Fruit fly (Drosophila melanogaster) whole organism, embryonic: ENCODE results near the gene ND-13A.

Experiments
- Atf-2 ChIP-seq: fragments of 200-800 bp; sonication (Bioruptor generic); optimal IDR thresholded peaks from 2 replicates; lab custom pipeline; 2016; ENCODE audit warnings: missing biosample characterization, missing genetic modification characterization
- Atf6 ChIP-seq: fragments of 200-800 bp; sonication (Bioruptor generic); IDR thresholded peaks from 2 replicates; pipeline ENCODE4 v1.3.6; 2022; ENCODE audit warnings: missing biosample characterization, missing genetic modification characterization
- B-H1 ChIP-seq: fragments of 200-800 bp; sonication (Bioruptor generic); IDR thresholded peaks from 3 replicates; pipeline ENCODE4 v1.3.6; 2022; ENCODE audit warnings: missing biosample characterization, missing genetic modification characterization
- CG10209 ChIP-seq: fragments of 200-800 bp; sonication (Bioruptor generic); optimal IDR thresholded peaks from 3 replicates; lab custom pipeline; 2017; ENCODE audit warnings: missing biosample characterization, mild to moderate bottlenecking, missing genetic modification characterization, missing genetic modification reagents
- CG10366 ChIP-seq: fragments of 200-800 bp; sonication (Bioruptor generic); IDR thresholded peaks from 2 replicates; pipeline ENCODE4 v1.3.6; 2022; ENCODE audit warnings: missing biosample characterization, missing genetic modification characterization
- CG10431 ChIP-seq: fragments of 200-800 bp; sonication (Bioruptor generic); optimal IDR thresholded peaks from 3 replicates; lab custom pipeline; 2018; ENCODE audit warnings: missing biosample characterization, mild to moderate bottlenecking, missing genetic modification characterization
- CG11398 ChIP-seq: fragments of 200-800 bp; sonication (Bioruptor generic); optimal IDR thresholded peaks from 2 replicates; lab custom pipeline; 2016; ENCODE audit warnings: missing biosample characterization, missing genetic modification characterization
- CG12071 ChIP-seq: fragments of 200-800 bp; sonication (Bioruptor generic); optimal IDR thresholded peaks from 3 replicates; lab custom pipeline; 2018; ENCODE audit warnings: missing biosample characterization, mild to moderate bottlenecking, missing genetic modification characterization
- CG15269 ChIP-seq: fragments of 200-800 bp; sonication (Bioruptor generic); optimal IDR thresholded peaks from 2 replicates; lab custom pipeline; 2018; ENCODE audit warnings: missing biosample characterization, mild to moderate bottlenecking, missing genetic modification characterization, moderate library complexity
- CG16813 ChIP-seq: fragments of 200-800 bp; sonication (Bioruptor generic); IDR thresholded peaks from 3 replicates; pipeline ENCODE4 v1.3.6; 2022; ENCODE audit warnings: missing biosample characterization, missing genetic modification characterization; ENCODE audit not compliant: partially characterized antibody
- CG16815 ChIP-seq: fragments of 200-800 bp; sonication (Bioruptor generic); optimal IDR thresholded peaks from 3 replicates; lab custom pipeline; 2017; ENCODE audit warnings: missing biosample characterization, mild to moderate bottlenecking, missing genetic modification characterization
- CG17361 ChIP-seq: fragments of 200-800 bp; sonication (Bioruptor generic); IDR thresholded peaks from 3 replicates; pipeline ENCODE4 v1.3.6; 2022; ENCODE audit warnings: missing biosample characterization, missing genetic modification characterization
- CG17568 ChIP-seq: fragments of 200-800 bp; sonication (Bioruptor generic); optimal IDR thresholded peaks from 2 replicates; lab custom pipeline; 2018; ENCODE audit warnings: missing biosample characterization, mild to moderate bottlenecking, missing genetic modification characterization, moderate library complexity
- CG2116 ChIP-seq: fragments of 200-800 bp; sonication (Bioruptor generic); optimal IDR thresholded peaks from 3 replicates; lab custom pipeline; 2018; ENCODE audit warnings: missing biosample characterization, mild to moderate bottlenecking, missing genetic modification characterization
- CG30020 ChIP-seq: fragments of 200-800 bp; optimal IDR thresholded peaks from 2 replicates; lab custom pipeline; 2019; ENCODE audit warnings: missing biosample characterization, mild to moderate bottlenecking, missing genetic modification characterization, moderate library complexity
- CG4328 ChIP-seq: fragments of 200-800 bp; sonication (Bioruptor generic); optimal IDR thresholded peaks from 3 replicates; lab custom pipeline; 2017; ENCODE audit warnings: missing biosample characterization, missing genetic modification reagents, missing genetic modification characterization
- CG4820 ChIP-seq: fragments of 200-800 bp; sonication (Bioruptor generic); optimal IDR thresholded peaks from 3 replicates; lab custom pipeline; 2016; ENCODE audit warnings: missing biosample characterization, missing genetic modification characterization
- CG6254 ChIP-seq: fragments of 200-800 bp; sonication (Bioruptor generic); optimal IDR thresholded peaks from 3 replicates; lab custom pipeline; 2017; ENCODE audit warnings: mild to moderate bottlenecking, missing biosample characterization, missing genetic modification reagents, missing genetic modification characterization
- CG6689 ChIP-seq: fragments of 200-800 bp; sonication (Bioruptor generic); IDR thresholded peaks from 2 replicates; pipeline ENCODE4 v1.3.6; 2022; ENCODE audit warnings: missing biosample characterization, missing genetic modification characterization
- CG7372 ChIP-seq: fragments of 200-800 bp; sonication (Bioruptor generic); IDR thresholded peaks from 2 replicates; pipeline ENCODE4 v1.3.6; 2022; ENCODE audit warnings: missing biosample characterization, missing genetic modification characterization
- CG7556 ChIP-seq: fragments of 200-800 bp; sonication (Bioruptor generic); optimal IDR thresholded peaks from 2 replicates; lab custom pipeline; 2017; ENCODE audit warnings: missing biosample characterization, mild to moderate bottlenecking, missing genetic modification characterization
- CG7839 ChIP-seq: fragments of 200-800 bp; sonication (Bioruptor generic); optimal IDR thresholded peaks from 3 replicates; lab custom pipeline; 2018; ENCODE audit warnings: missing biosample characterization, mild to moderate bottlenecking, missing genetic modification characterization, moderate library complexity
- CG9437 ChIP-seq: fragments of 200-800 bp; sonication (Bioruptor generic); optimal IDR thresholded peaks from 2 replicates; lab custom pipeline; 2018; ENCODE audit warnings: missing biosample characterization, mild to moderate bottlenecking, missing genetic modification characterization
- CHES-1-like ChIP-seq: fragments of 200-800 bp; sonication (Bioruptor generic); optimal IDR thresholded peaks from 2 replicates; lab custom pipeline; 2016; ENCODE audit warnings: missing biosample characterization, missing genetic modification characterization
- CTCF ChIP-seq: fragments of 200-800 bp; sonication (Bioruptor generic); optimal IDR thresholded peaks from 2 replicates; lab custom pipeline; 2017; ENCODE audit warnings: missing biosample characterization, mild to moderate bottlenecking, missing genetic modification characterization, moderate library complexity
- Dbx ChIP-seq: fragments of 200-800 bp; sonication (Bioruptor generic); IDR thresholded peaks from 3 replicates; pipeline ENCODE4 v1.3.6; 2022; ENCODE audit warnings: missing biosample characterization, missing genetic modification characterization
- Fer1 ChIP-seq: fragments of 200-800 bp; sonication (Bioruptor generic); optimal IDR thresholded peaks from 2 replicates; lab custom pipeline; 2017; ENCODE audit warnings: missing biosample characterization, mild to moderate bottlenecking, missing genetic modification characterization
- Fer3 ChIP-seq: fragments of 200-800 bp; sonication (Bioruptor generic); optimal IDR thresholded peaks from 2 replicates; lab custom pipeline; 2018; ENCODE audit warnings: missing biosample characterization, mild to moderate bottlenecking, missing genetic modification characterization, moderate library complexity
- HLH3B ChIP-seq: fragments of 200-800 bp; sonication (Bioruptor generic); IDR thresholded peaks from 2 replicates; pipeline ENCODE4 v1.3.6; 2022; ENCODE audit warnings: missing biosample characterization, missing genetic modification characterization
- Hand ChIP-seq: fragments of 200-800 bp; sonication (Bioruptor generic); optimal IDR thresholded peaks from 2 replicates; lab custom pipeline; 2017; ENCODE audit warnings: mild to moderate bottlenecking, missing biosample characterization, missing genetic modification reagents, missing genetic modification characterization
- Hmx ChIP-seq: fragments of 200-800 bp; sonication (Bioruptor generic); optimal IDR thresholded peaks from 2 replicates; lab custom pipeline; 2016; ENCODE audit warnings: missing biosample characterization, missing genetic modification characterization
- Jarid2 ChIP-seq: fragments of 200-800 bp; sonication (Bioruptor generic); optimal IDR thresholded peaks from 3 replicates; lab custom pipeline; 2017; ENCODE audit warnings: mild to moderate bottlenecking, missing biosample characterization, missing genetic modification reagents, missing genetic modification characterization
- Kr ChIP-seq: fragments of 200-800 bp; sonication (Bioruptor generic); optimal IDR thresholded peaks from 2 replicates; lab custom pipeline; 2017; ENCODE audit warnings: missing biosample characterization, mild to moderate bottlenecking, missing genetic modification characterization
- MTF-1 ChIP-seq: fragments of 200-800 bp; sonication (Bioruptor generic); optimal IDR thresholded peaks from 2 replicates; lab custom pipeline; 2018; ENCODE audit warnings: missing biosample characterization, mild to moderate bottlenecking, missing genetic modification characterization, borderline replicate concordance
- Meics ChIP-seq: fragments of 200-800 bp; sonication (Bioruptor generic); optimal IDR thresholded peaks from 2 replicates; lab custom pipeline; 2017; ENCODE audit warnings: missing biosample characterization, mild to moderate bottlenecking, missing genetic modification characterization
- Nf-YC ChIP-seq: fragments of 200-800 bp; optimal IDR thresholded peaks from 3 replicates; lab custom pipeline; 2019; ENCODE audit warnings: missing biosample characterization, mild to moderate bottlenecking, missing genetic modification characterization, moderate library complexity
- NfI ChIP-seq: fragments of 200-800 bp; sonication (Bioruptor generic); optimal IDR thresholded peaks from 3 replicates; lab custom pipeline; 2018; ENCODE audit warnings: missing biosample characterization, mild to moderate bottlenecking, missing genetic modification characterization, moderate library complexity
- Oli ChIP-seq: fragments of 200-800 bp; sonication (Bioruptor generic); optimal IDR thresholded peaks from 2 replicates; lab custom pipeline; 2018; ENCODE audit warnings: missing biosample characterization, mild to moderate bottlenecking, missing genetic modification characterization, moderate library complexity
- Ptx1 ChIP-seq: fragments of 200-800 bp; sonication (Bioruptor generic); IDR thresholded peaks from 2 replicates; pipeline ENCODE4 v1.3.6; 2022; ENCODE audit warnings: missing biosample characterization, missing genetic modification characterization
- Sin3A ChIP-seq: fragments of >200 bp; optimal IDR thresholded peaks from 2 replicates; lab custom pipeline; 2018
- az2 ChIP-seq: fragments of 200-800 bp; sonication (Bioruptor generic); optimal IDR thresholded peaks from 3 replicates; lab custom pipeline; 2016; ENCODE audit warnings: missing biosample characterization, missing genetic modification characterization
- cas ChIP-seq: fragments of 200-800 bp; sonication (Bioruptor generic); IDR thresholded peaks from 2 replicates; pipeline ENCODE4 v1.3.6; 2022; ENCODE audit warnings: missing biosample characterization, missing genetic modification characterization
- dmrt11E ChIP-seq: fragments of 200-800 bp; sonication (Bioruptor generic); optimal IDR thresholded peaks from 3 replicates; lab custom pipeline; 2018; ENCODE audit warnings: missing biosample characterization, mild to moderate bottlenecking, missing genetic modification characterization, moderate library complexity
- ewg ChIP-seq: fragments of 200-800 bp; sonication (Bioruptor generic); optimal IDR thresholded peaks from 3 replicates; lab custom pipeline; 2017; ENCODE audit warnings: mild to moderate bottlenecking, missing biosample characterization, missing genetic modification reagents, missing genetic modification characterization
- grau ChIP-seq: fragments of 200-800 bp; optimal IDR thresholded peaks from 3 replicates; lab custom pipeline; 2019; ENCODE audit warnings: missing biosample characterization, mild to moderate bottlenecking, missing genetic modification characterization, moderate library complexity
- slp2 ChIP-seq: fragments of 200-800 bp; sonication (Bioruptor generic); optimal IDR thresholded peaks from 2 replicates; lab custom pipeline; 2016; ENCODE audit warnings: missing biosample characterization, missing genetic modification characterization
- tll ChIP-seq, 2 experiments: fragments of 200-800 bp in 1 of 2; fragments of >200 bp in 1 of 2; sonication (Bioruptor generic) in 1 of 2; optimal IDR thresholded peaks; 2 replicates each; lab custom pipeline; 2017 to 2019; ENCODE audit warnings: missing biosample characterization in 2 of 2, missing genetic modification characterization in 2 of 2, mild to moderate bottlenecking in 1 of 2, moderate library complexity in 1 of 2
- unpg ChIP-seq: fragments of 200-800 bp; sonication (Bioruptor generic); optimal IDR thresholded peaks from 3 replicates; lab custom pipeline; 2018; ENCODE audit warnings: missing biosample characterization, mild to moderate bottlenecking, missing genetic modification characterization, moderate library complexity
- vnd ChIP-seq: fragments of 200-800 bp; sonication (Bioruptor generic); IDR thresholded peaks from 3 replicates; pipeline ENCODE4 v1.3.6; 2022; ENCODE audit warnings: missing biosample characterization, missing genetic modification characterization; ENCODE audit not compliant: partially characterized antibody
- zen ChIP-seq: fragments of 200-800 bp; sonication (Bioruptor generic); optimal IDR thresholded peaks from 3 replicates; lab custom pipeline; 2018; ENCODE audit warnings: missing biosample characterization, mild to moderate bottlenecking, missing genetic modification characterization, moderate library complexity

ND-13A gene

dm6 chr2L:5059645-5060254 lies 40.3 kb downstream of the ND-13A start, which contains the start of gene Rpn11 (continued):
- TF ChIP-seq Atf6 (GFP tag; lab: Robert Waterston, UW) (no peak), unpg (GFP tag; lab: Kevin White, UChicago) (peak; percentile 41), CG10209 (GFP tag; lab: Kevin White, UChicago) (peak; percentile 58), ewg (peak; percentile 18), CG15269 (peak; percentile 69), Jarid2 (no peak), CG6689 (GFP tag; lab: Robert Waterston, UW) (peak; percentile 35), az2 (GFP tag; lab: Kevin White, UChicago) (peak; percentile 67), Fer3 (peak; percentile 66), CG16815 (GFP tag; lab: Kevin White, UChicago) (peak; percentile 44), CG10366 (GFP tag; lab: Robert Waterston, UW) (no peak; the same call in 1 of the 2 replicates), cas (GFP tag; lab: Robert Waterston, UW) (no peak), CG7839 (tag; lab: Kevin White, UChicago) (peak; percentile 71), CG6254 (GFP tag; lab: Kevin White, UChicago) (no peak), B-H1 (GFP tag; lab: Robert Waterston, UW) (peak; percentile 41; the same call in 1 of the 3 replicates), CG30020 (tag; lab: Kevin White, UChicago) (peak; percentile 65), CG9437 (GFP tag; lab: Kevin White, UChicago) (peak; percentile 55), Ptx1 (peak; percentile 58), CG17568 (GFP tag; lab: Kevin White, UChicago) (peak; percentile 23), Hmx (GFP tag; lab: Kevin White, UChicago) (peak; percentile 23), zen (peak; percentile 30), HLH3B (GFP tag; lab: Robert Waterston, UW) (peak; percentile 31; the same call in 1 of the 2 replicates), CG16813 (peak; percentile 46; the same call in 1 of the 3 replicates), CG4328 (peak; percentile 60), CG10431 (GFP tag; lab: Kevin White, UChicago) (no peak), CHES-1-like (peak; percentile 7), CG12071 (GFP tag; lab: Kevin White, UChicago) (no peak), CG11398 (GFP tag; lab: Kevin White, UChicago) (peak; percentile 15), vnd (no peak), grau (tag; lab: Kevin White, UChicago) (peak; percentile 74), CG4820 (GFP tag; lab: Kevin White, UChicago) (peak; percentile 52), Oli (tag; lab: Kevin White, UChicago) (peak; percentile 44), CG7372 (GFP tag; lab: Robert Waterston, UW) (no peak), CG2116 (peak; percentile 99), tll (GFP tag; optimal IDR thresholded peaks at IDR 0.05; lab: Kevin White, UChicago) (no peak), MTF-1 (GFP tag; lab: Kevin White, UChicago) (no peak), CTCF (GFP tag; lab: Kevin White, UChicago) (no peak), slp2 (no peak), Nf-YC (tag; lab: Kevin White, UChicago) (peak; percentile 75), NfI (peak; percentile 47), Kr (GFP tag; lab: Kevin White, UChicago) (no peak), dmrt11E (peak; percentile 70), Atf-2 (GFP tag; lab: Kevin White, UChicago) (peak; percentile 31), Hand (GFP tag; lab: Kevin White, UChicago) (peak; percentile 33), Sin3A (lab: Kevin White, UChicago) (peak; percentile 6), CG17361 (GFP tag; lab: Robert Waterston, UW) (peak; percentile 86), Dbx (GFP tag; lab: Robert Waterston, UW) (peak; percentile 24; the same call in 1 of the 3 replicates), Fer1 (GFP tag; lab: Kevin White, UChicago) (peak; percentile 43), Meics (GFP tag; lab: Kevin White, UChicago) (peak; percentile 64), CG7556 (GFP tag; lab: Kevin White, UChicago) (peak; percentile 72)
